Fruit fly (Drosophila melanogaster): ENCODE measurements around the gene CG9801.
A peak's percentile ranks its signal among the peaks of the same experiment; 100 is the strongest.

CG9801 gene

DNA sequence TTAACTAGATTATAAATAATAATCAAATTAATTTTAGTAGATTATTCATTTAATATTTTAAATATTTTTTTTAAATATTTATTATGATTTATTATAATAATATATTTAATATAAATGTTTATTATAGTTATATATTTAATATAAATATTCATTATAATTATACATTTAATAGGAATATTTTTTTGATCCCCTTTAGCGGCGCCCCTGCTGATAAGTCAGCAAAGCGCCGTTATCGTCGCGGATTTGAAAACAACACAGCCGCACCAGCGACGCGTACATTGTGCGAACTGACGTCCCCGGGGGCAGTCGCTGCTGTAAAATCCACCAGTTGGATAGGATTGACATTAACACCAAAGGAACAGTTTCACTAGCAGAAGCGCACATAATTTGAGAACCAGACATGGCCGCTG is 34.7 kb downstream of the CG9801 start, which contains the start of gene CG8112 (continued):
- TF ChIP-seq Lpt (GFP tag; optimal IDR thresholded peaks at IDR 0.05): no peak
- TF ChIP-seq dac (GFP tag; optimal IDR thresholded peaks at IDR 0.05): no peak
- TF ChIP-seq dsx (GFP tag; optimal IDR thresholded peaks at IDR 0.05; ENCODE audit: poor library complexity, severe bottlenecking): peak; percentile 21
- TF ChIP-seq CG8119 (GFP tag; IDR thresholded peaks at IDR 0.05): no peak
- TF ChIP-seq Hr38 (GFP tag; optimal IDR thresholded peaks at IDR 0.05): no peak
- TF ChIP-seq ss (GFP tag; optimal IDR thresholded peaks at IDR 0.05): peak in 1 of 2 experiments; percentile 16
- peak; percentile 78 for TF ChIP-seq svp (GFP tag)
- no peak for TF ChIP-seq CG15336 (GFP tag; IDR thresholded peaks at IDR 0.05)
- TF ChIP-seq CG6163 (GFP tag; IDR thresholded peaks at IDR 0.05): peak; percentile 64
- peak; percentile 52 for TF ChIP-seq esn (GFP tag; optimal IDR thresholded peaks at IDR 0.05)
- peak; percentile 19 for TF ChIP-seq CG10631 (GFP tag; optimal IDR thresholded peaks at IDR 0.05)
- peak; percentile 34 for TF ChIP-seq CG3919 (GFP tag; optimal IDR thresholded peaks at IDR 0.05)
- TF ChIP-seq net (GFP tag; optimal IDR thresholded peaks at IDR 0.05): no peak
- peak in 1 of 2 experiments; percentile 14 for TF ChIP-seq salr (GFP tag; optimal IDR thresholded peaks at IDR 0.05)
- TF ChIP-seq vri (GFP tag; optimal IDR thresholded peaks at IDR 0.05): no peak
- TF ChIP-seq CG8319 (GFP tag; optimal IDR thresholded peaks at IDR 0.05): no peak
- TF ChIP-seq lz (GFP tag; optimal IDR thresholded peaks at IDR 0.05): no peak
- no peak for TF ChIP-seq CG6792 (GFP tag; optimal IDR thresholded peaks at IDR 0.05)
- no peak for TF ChIP-seq CG4318 (GFP tag; optimal IDR thresholded peaks at IDR 0.05)
- no peak for TF ChIP-seq Hr39 (GFP tag; optimal IDR thresholded peaks at IDR 0.05)
- TF ChIP-seq CG32006 (GFP tag; optimal IDR thresholded peaks at IDR 0.05): peak; percentile 74
- no peak for TF ChIP-seq pdm3 (GFP tag; optimal IDR thresholded peaks at IDR 0.05)
- no peak for TF ChIP-seq Ets96B (tag; optimal IDR thresholded peaks at IDR 0.05)
- peak; percentile 3 for TF ChIP-seq spab (GFP tag; optimal IDR thresholded peaks at IDR 0.05)
- TF ChIP-seq CG11902 (GFP tag; optimal IDR thresholded peaks at IDR 0.05): no peak
- TF ChIP-seq CG3032 (tag; optimal IDR thresholded peaks at IDR 0.05): peak; percentile 28
- peak; percentile 27 for TF ChIP-seq acj6 (GFP tag; optimal IDR thresholded peaks at IDR 0.05)
- TF ChIP-seq CG9139 (GFP tag; optimal IDR thresholded peaks at IDR 0.05): no peak
- TF ChIP-seq Gug (GFP tag; IDR thresholded peaks at IDR 0.05): no peak
- no peak for TF ChIP-seq Met (GFP tag; optimal IDR thresholded peaks at IDR 0.05)
- peak; percentile 2 for TF ChIP-seq topi (GFP tag; optimal IDR thresholded peaks at IDR 0.05)
- TF ChIP-seq fkh (GFP tag; optimal IDR thresholded peaks at IDR 0.05): peak; percentile 9
- TF ChIP-seq CG11294 (GFP tag; IDR thresholded peaks at IDR 0.05): no peak
- no peak for TF ChIP-seq cyc (GFP tag; optimal IDR thresholded peaks at IDR 0.05)
- TF ChIP-seq Smox (GFP tag; optimal IDR thresholded peaks at IDR 0.05): no peak
- TF ChIP-seq Eip93F (GFP tag; optimal IDR thresholded peaks at IDR 0.05): no peak
- peak; percentile 63 for TF ChIP-seq Eip78C (GFP tag)
- no peak for TF ChIP-seq fd85E (GFP tag; optimal IDR thresholded peaks at IDR 0.05)

DNA sequence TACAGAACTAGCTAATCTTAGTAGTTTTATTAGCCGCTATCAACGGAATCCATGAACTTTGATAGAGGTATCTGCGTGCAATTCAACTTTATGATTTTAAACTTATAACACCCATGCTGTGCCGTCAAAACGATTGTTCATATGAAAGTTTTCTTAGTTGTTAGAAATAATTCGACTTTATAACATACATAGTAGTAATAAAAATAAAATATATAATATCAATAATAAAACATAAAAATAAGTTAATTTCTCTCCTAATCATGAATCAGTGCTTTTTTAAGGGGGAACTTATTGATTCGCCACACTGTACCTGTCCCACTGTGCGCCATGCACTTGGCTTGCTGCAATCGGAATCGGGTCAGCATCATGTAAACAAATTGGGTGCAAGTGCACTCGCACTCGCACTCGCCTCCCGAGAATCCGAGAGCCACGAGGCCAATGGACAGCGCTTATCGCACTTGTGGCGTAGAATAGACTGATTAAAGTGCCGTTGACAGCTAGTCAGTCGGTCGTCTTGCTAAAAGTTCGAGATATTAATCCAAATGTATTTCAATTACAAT is 35.5 kb downstream of the CG9801 start:
- peak; percentile 7 for TF ChIP-seq CG6276 (GFP tag; optimal IDR thresholded peaks at IDR 0.05)
- peak; percentile 19; the same call in 1 of the 2 replicates for TF ChIP-seq CG15336 (GFP tag; IDR thresholded peaks at IDR 0.05)
- peak; percentile 24; the same call in 2 of the 3 replicates for TF ChIP-seq CG8119 (GFP tag; IDR thresholded peaks at IDR 0.05)
- no peak for TF ChIP-seq Blimp-1 (GFP tag; optimal IDR thresholded peaks at IDR 0.05)
- TF ChIP-seq CG3032 (tag; optimal IDR thresholded peaks at IDR 0.05): no peak
- TF ChIP-seq Ets21C (GFP tag; optimal IDR thresholded peaks at IDR 0.05): no peak
- peak; percentile 6 for TF ChIP-seq CG3919 (GFP tag; optimal IDR thresholded peaks at IDR 0.05)
- no peak for TF ChIP-seq Gug (GFP tag; IDR thresholded peaks at IDR 0.05)
- TF ChIP-seq Ets96B (tag; optimal IDR thresholded peaks at IDR 0.05): no peak
- TF ChIP-seq svp (GFP tag): peak; percentile 92
- TF ChIP-seq Eip78C (GFP tag): peak; percentile 42
- no peak for TF ChIP-seq eg (GFP tag; IDR thresholded peaks at IDR 0.05)
- TF ChIP-seq CG6854 (GFP tag; optimal IDR thresholded peaks at IDR 0.05): no peak
- TF ChIP-seq Sox15 (GFP tag; optimal IDR thresholded peaks at IDR 0.05): no peak
- no peak for TF ChIP-seq fkh (GFP tag; optimal IDR thresholded peaks at IDR 0.05)
- peak; percentile 8 for TF ChIP-seq net (GFP tag; optimal IDR thresholded peaks at IDR 0.05)
- TF ChIP-seq Met (GFP tag; optimal IDR thresholded peaks at IDR 0.05): peak; percentile 21
- peak; percentile 34 for TF ChIP-seq Eip75B (GFP tag; optimal IDR thresholded peaks at IDR 0.05)
- no peak for TF ChIP-seq fd85E (GFP tag; optimal IDR thresholded peaks at IDR 0.05)
- no peak for TF ChIP-seq CG8632 (GFP tag; optimal IDR thresholded peaks at IDR 0.05)
- no peak for TF ChIP-seq CG8319 (GFP tag; optimal IDR thresholded peaks at IDR 0.05)
- TF ChIP-seq CG9139 (GFP tag; optimal IDR thresholded peaks at IDR 0.05): no peak
- TF ChIP-seq Eip93F (GFP tag; optimal IDR thresholded peaks at IDR 0.05): peak; percentile 2
- TF ChIP-seq dsx (GFP tag; optimal IDR thresholded peaks at IDR 0.05; ENCODE audit: poor library complexity, severe bottlenecking): no peak
- peak; percentile 15 for TF ChIP-seq CG16779 (tag; optimal IDR thresholded peaks at IDR 0.05)
- TF ChIP-seq vri (GFP tag; optimal IDR thresholded peaks at IDR 0.05): peak; percentile 42
- no peak for TF ChIP-seq CG6808 (GFP tag; optimal IDR thresholded peaks at IDR 0.05)
- TF ChIP-seq spab (GFP tag; optimal IDR thresholded peaks at IDR 0.05): no peak
- TF ChIP-seq pdm3 (GFP tag; optimal IDR thresholded peaks at IDR 0.05): no peak
